In genomic region chrX:7995171-7995747, dm6 we compare ENCODE assay signal across 1 fruit fly cellular context.
A peak's percentile ranks its signal among the peaks of the same experiment; 100 is the strongest.
TF ChIP-seq lines count a peak whose summit lies in the region.

Tbh (plus strand) TSS chrX:7995697.

TF ChIP-seq in whole organism, embryonic, 481 proteins besides CTCF, POLR2A, EP300 and RAD21 (continued from another document):
- TF ChIP-seq lov (optimal IDR thresholded peaks at IDR 0.05; lab: Kevin White, UChicago) (no peak), lov (GFP tag; IDR thresholded peaks at IDR 0.05; lab: Robert Waterston, UW) (0 out of 3 replicates have a peak, but pooled peaks have one; percentile 25), gro (GFP tag; optimal IDR thresholded peaks at IDR 0.05; lab: Kevin White, UChicago) (no peak), CG42726 (GFP tag; IDR thresholded peaks at IDR 0.05; lab: Robert Waterston, UW; ENCODE audit: partially characterized antibody) (no peak), CG3407 (GFP tag; optimal IDR thresholded peaks at IDR 0.05; lab: Kevin White, UChicago) (peak; percentile 14), CG17829 (tag; optimal IDR thresholded peaks at IDR 0.05; lab: Kevin White, UChicago) (no peak), HLH54F (GFP tag; optimal IDR thresholded peaks at IDR 0.05; lab: Kevin White, UChicago) (no peak), Ets97D (GFP tag; optimal IDR thresholded peaks at IDR 0.05; lab: Kevin White, UChicago) (peak; percentile 52), CG13775 (GFP tag; optimal IDR thresholded peaks at IDR 0.05; lab: Kevin White, UChicago) (peak; percentile 4), amos (GFP tag; IDR thresholded peaks at IDR 0.05; lab: Robert Waterston, UW; ENCODE audit: partially characterized antibody) (peak; percentile 16; the same call in 1 of the 2 replicates), bsh (GFP tag; optimal IDR thresholded peaks at IDR 0.05; lab: Kevin White, UChicago) (peak in 1 of 2 experiments; percentile 5), CG7372 (GFP tag; IDR thresholded peaks at IDR 0.05; lab: Robert Waterston, UW) (no peak), onecut (GFP tag; IDR thresholded peaks at IDR 0.05; lab: Robert Waterston, UW) (no peak; the same call in 1 of the 2 replicates), stwl (tag; optimal IDR thresholded peaks at IDR 0.05; lab: Kevin White, UChicago) (no peak), slbo (GFP tag; IDR thresholded peaks at IDR 0.05; lab: Robert Waterston, UW) (peak; percentile 50), CG7963 (GFP tag; IDR thresholded peaks at IDR 0.05; lab: Robert Waterston, UW; ENCODE audit: partially characterized antibody) (no peak), CG32532 (GFP tag; IDR thresholded peaks at IDR 0.05; lab: Robert Waterston, UW) (peak; percentile 20; the same call in 1 of the 2 replicates), Med (GFP tag; lab: Kevin White, UChicago) (peak; percentile 78), PHDP (tag; optimal IDR thresholded peaks at IDR 0.05; lab: Kevin White, UChicago) (peak; percentile 28), Mrtf (GFP tag; IDR thresholded peaks at IDR 0.05; lab: Robert Waterston, UW) (no peak), dmrt99B (tag; optimal IDR thresholded peaks at IDR 0.05; lab: Kevin White, UChicago) (peak; percentile 52), Spps (tag; optimal IDR thresholded peaks at IDR 0.05; lab: Kevin White, UChicago) (no peak), cas (GFP tag; IDR thresholded peaks at IDR 0.05; lab: Robert Waterston, UW) (no peak), dati (GFP tag; IDR thresholded peaks at IDR 0.05; lab: Robert Waterston, UW) (no peak), CG17359 (tag; optimal IDR thresholded peaks at IDR 0.05; lab: Kevin White, UChicago) (peak; percentile 25), gsb (GFP tag; IDR thresholded peaks at IDR 0.05; lab: Robert Waterston, UW) (no peak), BtbVII (GFP tag; optimal IDR thresholded peaks at IDR 0.05; lab: Kevin White, UChicago) (peak; percentile 11), CG13624 (GFP tag; optimal IDR thresholded peaks at IDR 0.05; lab: Kevin White, UChicago) (no peak), CG4424 (GFP tag; optimal IDR thresholded peaks at IDR 0.05; lab: Kevin White, UChicago) (peak; percentile 5), HLH4C (GFP tag; IDR thresholded peaks at IDR 0.05; lab: Robert Waterston, UW; ENCODE audit: partially characterized antibody) (0 out of 3 replicates have a peak, but pooled peaks have one; percentile 27), cwo (GFP tag; optimal IDR thresholded peaks at IDR 0.05; lab: Kevin White, UChicago) (peak; percentile 61), CG4282 (GFP tag; optimal IDR thresholded peaks at IDR 0.05; lab: Kevin White, UChicago) (no peak), Sox100B (GFP tag; optimal IDR thresholded peaks at IDR 0.05; lab: Kevin White, UChicago) (peak; percentile 54), CG17385 (GFP tag; optimal IDR thresholded peaks at IDR 0.05; lab: Kevin White, UChicago) (peak; percentile 7), CG7556 (GFP tag; optimal IDR thresholded peaks at IDR 0.05; lab: Kevin White, UChicago) (peak; percentile 69), CG9727 (GFP tag; optimal IDR thresholded peaks at IDR 0.05; lab: Kevin White, UChicago) (peak; percentile 50), CG8290 (GFP tag; optimal IDR thresholded peaks at IDR 0.05; lab: Kevin White, UChicago) (no peak), CG8290 (tag; optimal IDR thresholded peaks at IDR 0.05; lab: Kevin White, UChicago) (peak in 1 of 2 experiments; percentile 32), CG18262 (tag; optimal IDR thresholded peaks at IDR 0.05; lab: Kevin White, UChicago) (no peak), Jarid2 (GFP tag; optimal IDR thresholded peaks at IDR 0.05; lab: Kevin White, UChicago) (peak; percentile 19), MBD-R2 (GFP tag; IDR thresholded peaks at IDR 0.05; lab: Robert Waterston, UW) (no peak), nau (GFP tag; optimal IDR thresholded peaks at IDR 0.05; lab: Kevin White, UChicago) (no peak), CG9876 (GFP tag; optimal IDR thresholded peaks at IDR 0.05; lab: Kevin White, UChicago) (no peak), CG14050 (GFP tag; IDR thresholded peaks at IDR 0.05; lab: Robert Waterston, UW) (no peak), CG12942 (GFP tag; optimal IDR thresholded peaks at IDR 0.05; lab: Kevin White, UChicago) (no peak), Drgx (GFP tag; IDR thresholded peaks at IDR 0.05; lab: Robert Waterston, UW) (peak; percentile 30; the same call in 1 of the 2 replicates), CG6689 (GFP tag; IDR thresholded peaks at IDR 0.05; lab: Robert Waterston, UW) (peak; percentile 10; the same call in 1 of the 2 replicates), CG30431 (GFP tag; optimal IDR thresholded peaks at IDR 0.05; lab: Kevin White, UChicago) (no peak), CG3281 (GFP tag; optimal IDR thresholded peaks at IDR 0.05; lab: Kevin White, UChicago) (peak; percentile 29), CG11504 (tag; optimal IDR thresholded peaks at IDR 0.05; lab: Kevin White, UChicago) (peak; percentile 47), CG10321 (GFP tag; IDR thresholded peaks at IDR 0.05; lab: Robert Waterston, UW) (no peak), CG7786 (GFP tag; optimal IDR thresholded peaks at IDR 0.05; lab: Kevin White, UChicago) (no peak), Blimp-1 (GFP tag; optimal IDR thresholded peaks at IDR 0.05; lab: Kevin White, UChicago) (peak; percentile 16), CG10267 (tag; optimal IDR thresholded peaks at IDR 0.05; lab: Kevin White, UChicago) (peak; percentile 5), CG11696 (GFP tag; IDR thresholded peaks at IDR 0.05; lab: Robert Waterston, UW) (peak; percentile 60), Atf6 (GFP tag; IDR thresholded peaks at IDR 0.05; lab: Robert Waterston, UW) (peak; percentile 34; the same call in 1 of the 2 replicates), Dad (GFP tag; optimal IDR thresholded peaks at IDR 0.05; lab: Kevin White, UChicago) (no peak), lmd (GFP tag; IDR thresholded peaks at IDR 0.05; lab: Robert Waterston, UW) (0 out of 2 replicates have a peak, but pooled peaks have one; percentile 15), Ravus (GFP tag; IDR thresholded peaks at IDR 0.05; lab: Robert Waterston, UW) (no peak), row (GFP tag; IDR thresholded peaks at IDR 0.05; lab: Robert Waterston, UW) (peak; percentile 63), pan (optimal IDR thresholded peaks at IDR 0.05; lab: Kevin White, UChicago) (no peak), pan (GFP tag; optimal IDR thresholded peaks at IDR 0.05 in 1 of 2, IDR thresholded peaks at IDR 0.05 in 1 of 2) (peak in 1 of 2 experiments; percentile 27), ash1 (GFP tag; optimal IDR thresholded peaks at IDR 0.05; lab: Kevin White, UChicago) (no peak), CG18599 (GFP tag; optimal IDR thresholded peaks at IDR 0.05; lab: Kevin White, UChicago) (peak; percentile 79), Dbx (GFP tag; IDR thresholded peaks at IDR 0.05; lab: Robert Waterston, UW) (no peak), E2f2 (GFP tag; IDR thresholded peaks at IDR 0.05; lab: Robert Waterston, UW) (0 out of 2 replicates have a peak, but pooled peaks have one; percentile 8), CoRest (tag; optimal IDR thresholded peaks at IDR 0.05; lab: Kevin White, UChicago) (peak; percentile 6), inv (GFP tag; IDR thresholded peaks at IDR 0.05; lab: Robert Waterston, UW; ENCODE audit: partially characterized antibody) (no peak), CG10431 (GFP tag; optimal IDR thresholded peaks at IDR 0.05; lab: Kevin White, UChicago) (no peak), CG5245 (GFP tag; optimal IDR thresholded peaks at IDR 0.05; lab: Kevin White, UChicago) (no peak), CG15514 (GFP tag; optimal IDR thresholded peaks at IDR 0.05; lab: Kevin White, UChicago) (peak; percentile 41), bbx (GFP tag; IDR thresholded peaks at IDR 0.05; lab: Robert Waterston, UW; ENCODE audit: partially characterized antibody) (no peak), repo (GFP tag; optimal IDR thresholded peaks at IDR 0.05; lab: Kevin White, UChicago) (no peak), Fer1 (GFP tag; optimal IDR thresholded peaks at IDR 0.05; lab: Kevin White, UChicago) (peak; percentile 73), CG6683 (GFP tag; optimal IDR thresholded peaks at IDR 0.05; lab: Kevin White, UChicago) (peak; percentile 27), ara (GFP tag; IDR thresholded peaks at IDR 0.05; lab: Robert Waterston, UW) (no peak), CG14710 (tag; optimal IDR thresholded peaks at IDR 0.05; lab: Kevin White, UChicago) (no peak), ATbp (GFP tag; optimal IDR thresholded peaks at IDR 0.05; lab: Kevin White, UChicago) (peak; percentile 38), ERR (GFP tag; optimal IDR thresholded peaks at IDR 0.05; lab: Kevin White, UChicago) (no peak), CG2678 (tag; optimal IDR thresholded peaks at IDR 0.05; lab: Kevin White, UChicago) (peak; percentile 60), Oli (tag; optimal IDR thresholded peaks at IDR 0.05; lab: Kevin White, UChicago) (peak; percentile 31), D19A (tag; optimal IDR thresholded peaks at IDR 0.05; lab: Kevin White, UChicago) (no peak), CG2120 (GFP tag; optimal IDR thresholded peaks at IDR 0.05; lab: Kevin White, UChicago) (peak; percentile 5), chinmo (GFP tag; IDR thresholded peaks at IDR 0.05; lab: Robert Waterston, UW; ENCODE audit: partially characterized antibody) (no peak), br (optimal IDR thresholded peaks at IDR 0.05; lab: Kevin White, UChicago) (no peak), slp2 (GFP tag; optimal IDR thresholded peaks at IDR 0.05; lab: Kevin White, UChicago) (no peak), Sox102F (GFP tag; optimal IDR thresholded peaks at IDR 0.05; lab: Kevin White, UChicago) (peak; percentile 38), HHEX (GFP tag; optimal IDR thresholded peaks at IDR 0.05; lab: Kevin White, UChicago) (peak; percentile 32), Optix (GFP tag; IDR thresholded peaks at IDR 0.05; lab: Robert Waterston, UW) (no peak), CG12391 (tag; optimal IDR thresholded peaks at IDR 0.05; lab: Kevin White, UChicago) (peak; percentile 17), gce (GFP tag; IDR thresholded peaks at IDR 0.05; lab: Robert Waterston, UW) (no peak), Sry-δ (GFP tag; optimal IDR thresholded peaks at IDR 0.05; lab: Kevin White, UChicago) (no peak), odd (GFP tag; optimal IDR thresholded peaks at IDR 0.05; lab: Kevin White, UChicago) (peak; percentile 28), NfI (GFP tag; optimal IDR thresholded peaks at IDR 0.05; lab: Kevin White, UChicago) (peak; percentile 33), knrl (GFP tag; IDR thresholded peaks at IDR 0.05; lab: Robert Waterston, UW; ENCODE audit: partially characterized antibody) (no peak), CG1024 (GFP tag; IDR thresholded peaks at IDR 0.05; lab: Robert Waterston, UW) (no peak), klu (GFP tag; IDR thresholded peaks at IDR 0.05; lab: Robert Waterston, UW) (no peak), Max (GFP tag; optimal IDR thresholded peaks at IDR 0.05; lab: Kevin White, UChicago) (no peak), croc (GFP tag; conservative IDR thresholded peaks at IDR 0.05; lab: Robert Waterston, UW) (no peak), bigmax (GFP tag; optimal IDR thresholded peaks at IDR 0.05; lab: Kevin White, UChicago) (no peak), Neu2 (GFP tag; optimal IDR thresholded peaks at IDR 0.05; lab: Kevin White, UChicago; ENCODE audit: borderline replicate concordance) (no peak), dpn (GFP tag; optimal IDR thresholded peaks at IDR 0.05; lab: Kevin White, UChicago) (no peak), CG17802 (tag; optimal IDR thresholded peaks at IDR 0.05; lab: Kevin White, UChicago) (no peak), CrebB (tag; optimal IDR thresholded peaks at IDR 0.05; lab: Kevin White, UChicago) (no peak), CG13296 (GFP tag; optimal IDR thresholded peaks at IDR 0.05; lab: Kevin White, UChicago) (peak; percentile 29), tap (tag; optimal IDR thresholded peaks at IDR 0.05; lab: Kevin White, UChicago) (no peak), Hand (GFP tag; optimal IDR thresholded peaks at IDR 0.05; lab: Kevin White, UChicago) (peak; percentile 16), CG15601 (tag; optimal IDR thresholded peaks at IDR 0.05; lab: Kevin White, UChicago) (peak; percentile 17), CG31441 (GFP tag; IDR thresholded peaks at IDR 0.05; lab: Robert Waterston, UW) (peak; percentile 45), Myb (GFP tag; optimal IDR thresholded peaks at IDR 0.05; lab: Kevin White, UChicago) (no peak), en (GFP tag; optimal IDR thresholded peaks at IDR 0.05; lab: Kevin White, UChicago) (no peak), CG1832 (GFP tag; optimal IDR thresholded peaks at IDR 0.05; lab: Kevin White, UChicago) (no peak), Dfd (GFP tag; optimal IDR thresholded peaks at IDR 0.05; lab: Kevin White, UChicago) (no peak), sens (GFP tag; lab: Kevin White, UChicago) (peak; percentile 15), Kr (GFP tag; optimal IDR thresholded peaks at IDR 0.05; lab: Kevin White, UChicago) (no peak), gem (tag; optimal IDR thresholded peaks at IDR 0.05; lab: Kevin White, UChicago) (peak; percentile 52), hth (optimal IDR thresholded peaks at IDR 0.05; lab: Kevin White, UChicago) (no peak), CG15011 (GFP tag; optimal IDR thresholded peaks at IDR 0.05; lab: Kevin White, UChicago) (no peak)
